Fruit fly (Drosophila melanogaster) whole organism, embryonic: ENCODE measurements around the gene CG43675.
A peak's percentile ranks its signal among the peaks of the same experiment; 100 is the strongest.

Experiments used
- Abd-B ChIP-seq: fragments of 200-800 bp; sonication (Bioruptor generic); optimal IDR thresholded peaks from 2 replicates; lab custom pipeline; 2018; ENCODE audit warnings: missing biosample characterization, mild to moderate bottlenecking, missing genetic modification characterization, moderate library complexity
- Atf3 ChIP-seq: fragments of 200-800 bp; sonication (Bioruptor generic); optimal IDR thresholded peaks from 3 replicates; lab custom pipeline; 2016; ENCODE audit warnings: missing biosample characterization, missing genetic modification characterization
- BtbVII ChIP-seq: fragments of 200-800 bp; sonication (Bioruptor generic); optimal IDR thresholded peaks from 3 replicates; lab custom pipeline; 2017; ENCODE audit warnings: missing biosample characterization, mild to moderate bottlenecking, missing genetic modification characterization
- CG13624 ChIP-seq: fragments of 200-800 bp; sonication (Bioruptor generic); optimal IDR thresholded peaks from 2 replicates; lab custom pipeline; 2016; ENCODE audit warnings: missing biosample characterization, missing genetic modification characterization
- CG1647 ChIP-seq: fragments of 200-800 bp; sonication (Bioruptor generic); optimal IDR thresholded peaks from 3 replicates; lab custom pipeline; 2016; ENCODE audit warnings: missing biosample characterization, missing genetic modification characterization
- CG17612 ChIP-seq: fragments of 200-800 bp; sonication (Bioruptor generic); IDR thresholded peaks from 2 replicates; pipeline ENCODE4 v1.3.6; 2022; ENCODE audit warnings: missing biosample characterization, missing genetic modification characterization
- CG1792 ChIP-seq: fragments of 200-800 bp; sonication (Bioruptor generic); optimal IDR thresholded peaks from 2 replicates; lab custom pipeline; 2016; ENCODE audit warnings: missing biosample characterization, missing genetic modification characterization
- CG2199 ChIP-seq: fragments of 200-800 bp; sonication (Bioruptor generic); IDR thresholded peaks from 3 replicates; pipeline ENCODE4 v1.3.6; 2022; ENCODE audit warnings: missing biosample characterization, missing genetic modification characterization
- CG31441 ChIP-seq: fragments of 200-800 bp; sonication (Bioruptor generic); IDR thresholded peaks from 2 replicates; pipeline ENCODE4 v1.3.6; 2022; ENCODE audit warnings: missing biosample characterization, missing genetic modification characterization
- CG34422 ChIP-seq: fragments of 200-800 bp; sonication (Bioruptor generic); IDR thresholded peaks from 3 replicates; pipeline ENCODE4 v1.3.6; 2022; ENCODE audit warnings: missing biosample characterization, missing genetic modification characterization
- CG3726 ChIP-seq: fragments of 200-800 bp; sonication (Bioruptor generic); IDR thresholded peaks from 3 replicates; pipeline ENCODE4, ENCODE4 v1.3.6; 2022; ENCODE audit warnings: missing biosample characterization, missing genetic modification characterization
- CG4360 ChIP-seq: fragments of 200-800 bp; sonication (Bioruptor generic); IDR thresholded peaks from 2 replicates; pipeline ENCODE4 v1.3.6; 2022; ENCODE audit warnings: missing biosample characterization, missing genetic modification characterization
- CG43689 ChIP-seq: fragments of 200-800 bp; sonication (Bioruptor generic); IDR thresholded peaks from 2 replicates; pipeline ENCODE4 v1.3.6; 2022; ENCODE audit warnings: missing biosample characterization, missing genetic modification characterization
- CG5245 ChIP-seq: fragments of 200-800 bp; sonication (Bioruptor generic); optimal IDR thresholded peaks from 3 replicates; lab custom pipeline; 2016; ENCODE audit warnings: missing biosample characterization, missing genetic modification characterization
- CG6689 ChIP-seq: fragments of 200-800 bp; sonication (Bioruptor generic); IDR thresholded peaks from 2 replicates; pipeline ENCODE4 v1.3.6; 2022; ENCODE audit warnings: missing biosample characterization, missing genetic modification characterization
- CG9817 ChIP-seq: fragments of 200-800 bp; sonication (Bioruptor generic); optimal IDR thresholded peaks from 2 replicates; lab custom pipeline; 2018; ENCODE audit warnings: missing biosample characterization, mild to moderate bottlenecking, missing genetic modification characterization, moderate library complexity
- D19A ChIP-seq: fragments of 200-800 bp; optimal IDR thresholded peaks from 3 replicates; lab custom pipeline; 2019; ENCODE audit warnings: missing biosample characterization, mild to moderate bottlenecking, missing genetic modification characterization, moderate library complexity
- Dek ChIP-seq: fragments of 200-800 bp; sonication (Bioruptor generic); optimal IDR thresholded peaks from 3 replicates; lab custom pipeline; 2019; ENCODE audit warnings: missing biosample characterization, mild to moderate bottlenecking, missing genetic modification characterization, moderate library complexity
- H2.0 ChIP-seq: fragments of 200-800 bp; sonication (Bioruptor generic); IDR thresholded peaks from 2 replicates; pipeline ENCODE4 v1.3.6; 2022; ENCODE audit warnings: missing biosample characterization, missing genetic modification characterization
- HLH54F ChIP-seq: fragments of 200-800 bp; sonication (Bioruptor generic); optimal IDR thresholded peaks from 3 replicates; lab custom pipeline; 2016; ENCODE audit warnings: missing biosample characterization, missing genetic modification characterization
- Med ChIP-seq: fragments of 200-800 bp; sonication (Bioruptor generic); peaks from one replicate; lab custom pipeline; 2016; ENCODE audit warnings: missing biosample characterization, missing genetic modification characterization, mild to moderate bottlenecking, inconsistent platforms, moderate library complexity
- Meics ChIP-seq: fragments of 200-800 bp; sonication (Bioruptor generic); optimal IDR thresholded peaks from 2 replicates; lab custom pipeline; 2017; ENCODE audit warnings: missing biosample characterization, mild to moderate bottlenecking, missing genetic modification characterization
- Mes4 ChIP-seq: fragments of 200-800 bp; sonication (Bioruptor generic); optimal IDR thresholded peaks from 2 replicates; lab custom pipeline; 2016; ENCODE audit warnings: missing biosample characterization, missing genetic modification characterization
- NK7.1 ChIP-seq: fragments of 200-800 bp; sonication (Bioruptor generic); optimal IDR thresholded peaks from 3 replicates; lab custom pipeline; 2016; ENCODE audit warnings: missing biosample characterization, missing genetic modification characterization
- Nf-YA ChIP-seq: fragments of 200-800 bp; sonication (Bioruptor generic); IDR thresholded peaks from 2 replicates; pipeline ENCODE4 v1.3.6; 2022; ENCODE audit warnings: missing biosample characterization, missing genetic modification characterization
- Ptx1 ChIP-seq: fragments of 200-800 bp; sonication (Bioruptor generic); IDR thresholded peaks from 2 replicates; pipeline ENCODE4 v1.3.6; 2022; ENCODE audit warnings: missing biosample characterization, missing genetic modification characterization
- Sin3A ChIP-seq: fragments of >200 bp; optimal IDR thresholded peaks from 2 replicates; lab custom pipeline; 2018
- Sox100B ChIP-seq: fragments of 200-800 bp; sonication (Bioruptor generic); optimal IDR thresholded peaks from 3 replicates; lab custom pipeline; 2018; ENCODE audit warnings: missing biosample characterization, mild to moderate bottlenecking, missing genetic modification characterization
- Stat92E ChIP-seq, 3 experiments: fragments of >200 bp in 2 of 3; fragments of 200-800 bp in 1 of 3; sonication (Bioruptor generic) in 1 of 3; optimal IDR thresholded peaks; 2 replicates each; lab custom pipeline; 2017 to 2019; ENCODE audit warnings: missing biosample characterization in 3 of 3, missing genetic modification characterization in 3 of 3, mild to moderate bottlenecking in 1 of 3, moderate library complexity in 1 of 3
- YL-1 ChIP-seq: fragments of 200-800 bp; sonication (Bioruptor generic); optimal IDR thresholded peaks from 3 replicates; lab custom pipeline; 2017; ENCODE audit warnings: missing biosample characterization, mild to moderate bottlenecking, missing genetic modification characterization
- abd-A ChIP-seq: fragments of 200-800 bp; sonication (Bioruptor generic); optimal IDR thresholded peaks from 3 replicates; lab custom pipeline; 2019; ENCODE audit warnings: missing biosample characterization, mild to moderate bottlenecking, missing genetic modification characterization, moderate library complexity
- da ChIP-seq: fragments of 200-800 bp; sonication (Bioruptor generic); optimal IDR thresholded peaks from 2 replicates; lab custom pipeline; 2016; ENCODE audit warnings: missing biosample characterization, missing genetic modification characterization
- danr ChIP-seq: fragments of 200-800 bp; sonication (Bioruptor generic); IDR thresholded peaks from 2 replicates; pipeline ENCODE4 v1.3.6; 2022; ENCODE audit warnings: missing biosample characterization, missing genetic modification characterization
- fru ChIP-seq: fragments of >200 bp; optimal IDR thresholded peaks from 2 replicates; lab custom pipeline; 2017
- gem ChIP-seq: fragments of 200-800 bp; sonication (Bioruptor generic); optimal IDR thresholded peaks from 2 replicates; lab custom pipeline; 2019; ENCODE audit warnings: missing biosample characterization, mild to moderate bottlenecking, missing genetic modification characterization, moderate library complexity
- kni ChIP-seq: fragments of 200-800 bp; sonication (Bioruptor generic); optimal IDR thresholded peaks from 3 replicates; lab custom pipeline; 2017; ENCODE audit warnings: mild to moderate bottlenecking, missing biosample characterization, missing genetic modification reagents, missing genetic modification characterization
- lola ChIP-seq, 3 experiments: fragments of >200 bp in 2 of 3; fragments of 200-800 bp in 1 of 3; sonication (Bioruptor generic) in 1 of 3; optimal IDR thresholded peaks; 2 replicates each; lab custom pipeline; 2017 to 2019; ENCODE audit warnings: missing biosample characterization in 3 of 3, missing genetic modification characterization in 3 of 3, mild to moderate bottlenecking in 1 of 3, moderate library complexity in 1 of 3
- nerfin-1 ChIP-seq: fragments of 200-800 bp; sonication (Bioruptor generic); optimal IDR thresholded peaks from 3 replicates; lab custom pipeline; 2019; ENCODE audit warnings: missing biosample characterization, mild to moderate bottlenecking, missing genetic modification characterization, moderate library complexity
- onecut ChIP-seq: fragments of 200-800 bp; sonication (Bioruptor generic); IDR thresholded peaks from 2 replicates; pipeline ENCODE4 v1.3.6; 2022; ENCODE audit warnings: missing biosample characterization, missing genetic modification characterization
- otp ChIP-seq: fragments of 200-800 bp; sonication (Bioruptor generic); IDR thresholded peaks from 3 replicates; pipeline ENCODE4, ENCODE4 v1.3.6; 2022; ENCODE audit warnings: missing biosample characterization, missing genetic modification characterization
- pho ChIP-seq: fragments of 200-800 bp; sonication (Bioruptor generic); optimal IDR thresholded peaks from 2 replicates; lab custom pipeline; 2016; ENCODE audit warnings: missing biosample characterization, missing genetic modification characterization
- prd ChIP-seq, 3 experiments: fragments of >200 bp in 2 of 3; fragments of 200-800 bp in 1 of 3; sonication (Bioruptor generic) in 1 of 3; optimal IDR thresholded peaks in 2 of 3; IDR thresholded peaks in 1 of 3; 2 replicates in 2 of 3; 3 replicates in 1 of 3; pipeline versions ENCODE4 v1.3.6 to Lab custom; 2017 to 2022; ENCODE audit warnings: missing biosample characterization in 1 of 3, missing genetic modification characterization in 1 of 3
- pum ChIP-seq: fragments of 200-800 bp; sonication (Bioruptor generic); optimal IDR thresholded peaks from 2 replicates; lab custom pipeline; 2016; ENCODE audit warnings: missing biosample characterization, missing genetic modification characterization
- scrt ChIP-seq: fragments of 200-800 bp; sonication (Bioruptor generic); optimal IDR thresholded peaks from 2 replicates; lab custom pipeline; 2018; ENCODE audit warnings: missing biosample characterization, mild to moderate bottlenecking, missing genetic modification characterization, moderate library complexity
- sens ChIP-seq: fragments of 200-800 bp; sonication (Bioruptor generic); peaks from one replicate; lab custom pipeline; 2016; ENCODE audit warnings: missing biosample characterization, missing genetic modification characterization
- sqz ChIP-seq: fragments of 200-800 bp; sonication (Bioruptor generic); optimal IDR thresholded peaks from 3 replicates; lab custom pipeline; 2018; ENCODE audit warnings: missing biosample characterization, mild to moderate bottlenecking, missing genetic modification characterization
- sr ChIP-seq: fragments of 200-800 bp; sonication (Bioruptor generic); IDR thresholded peaks from 3 replicates; pipeline ENCODE4 v1.3.6; 2022; ENCODE audit warnings: missing biosample characterization, missing genetic modification characterization

CG43675 gene

dm6 chr3R:9394385-9395042, 39.2 kb downstream of the CG43675 start, which contains the start of gene FER (continued):
- TF ChIP-seq gem (tag; lab: Kevin White, UChicago) (peak; percentile 36), CG3726 (no peak), Mes4 (peak; percentile 26), danr (no peak), lola (GFP tag; optimal IDR thresholded peaks at IDR 0.05; lab: Kevin White, UChicago) (no peak), da (GFP tag; lab: Kevin White, UChicago) (no peak), Dek (tag; lab: Kevin White, UChicago) (peak; percentile 24), CG9817 (tag; lab: Kevin White, UChicago) (no peak), CG17612 (GFP tag; lab: Robert Waterston, UW) (no peak), otp (GFP tag; lab: Robert Waterston, UW) (peak; percentile 57; the same call in 2 of the 3 replicates), NK7.1 (GFP tag; lab: Kevin White, UChicago) (peak; percentile 5), pum (GFP tag; lab: Kevin White, UChicago) (no peak), CG13624 (GFP tag; lab: Kevin White, UChicago) (peak; percentile 2), Ptx1 (GFP tag; lab: Robert Waterston, UW) (no peak), Sox100B (GFP tag; lab: Kevin White, UChicago) (no peak), CG1792 (no peak), onecut (GFP tag; lab: Robert Waterston, UW) (peak; percentile 58), Meics (GFP tag; lab: Kevin White, UChicago) (peak; percentile 37), scrt (GFP tag; lab: Kevin White, UChicago) (peak; percentile 57), fru (lab: Kevin White, UChicago) (no peak), kni (GFP tag; lab: Kevin White, UChicago) (no peak), sr (GFP tag; lab: Robert Waterston, UW) (peak; percentile 56; the same call in 2 of the 3 replicates), Stat92E (GFP tag; optimal IDR thresholded peaks at IDR 0.05; lab: Kevin White, UChicago) (peak in 1 of 3 experiments; percentile 71), nerfin-1 (tag; lab: Kevin White, UChicago) (peak; percentile 45), CG6689 (GFP tag; lab: Robert Waterston, UW) (no peak), HLH54F (GFP tag; lab: Kevin White, UChicago) (peak; percentile 0), pho (GFP tag; lab: Kevin White, UChicago) (no peak), CG1647 (GFP tag; lab: Kevin White, UChicago) (peak; percentile 44), Sin3A (lab: Kevin White, UChicago) (no peak), Abd-B (no peak), CG31441 (GFP tag; lab: Robert Waterston, UW) (no peak; the same call in 1 of the 2 replicates), Atf3 (GFP tag; lab: Kevin White, UChicago) (peak; percentile 5)

dm6 chr3R:9395998-9396397, 40.7 kb downstream of the CG43675 start:
- TF ChIP-seq YL-1 (GFP tag; lab: Kevin White, UChicago) (no peak), CG2199 (peak; percentile 57; the same call in 1 of the 3 replicates), Nf-YA (GFP tag; lab: Robert Waterston, UW) (no peak), sqz (GFP tag; lab: Kevin White, UChicago) (no peak), sens (GFP tag; lab: Kevin White, UChicago) (peak; percentile 48), abd-A (tag; lab: Kevin White, UChicago) (no peak), CG34422 (GFP tag; lab: Robert Waterston, UW) (0 out of 3 replicates have a peak, but pooled peaks have one; percentile 17), CG43689 (0 out of 2 replicates have a peak, but pooled peaks have one; percentile 6), CG4360 (GFP tag; lab: Robert Waterston, UW) (0 out of 2 replicates have a peak, but pooled peaks have one; percentile 11), Med (GFP tag; lab: Kevin White, UChicago) (peak; percentile 69), prd (optimal IDR thresholded peaks at IDR 0.05; lab: Kevin White, UChicago) (no peak), prd (GFP tag; IDR thresholded peaks at IDR 0.05; lab: Robert Waterston, UW) (0 out of 3 replicates have a peak, but pooled peaks have one; percentile 7), CG5245 (no peak), BtbVII (GFP tag; lab: Kevin White, UChicago) (no peak), D19A (tag; lab: Kevin White, UChicago) (peak; percentile 11), scrt (GFP tag; lab: Kevin White, UChicago) (peak; percentile 53), H2.0 (no peak)
